Fruit fly (Drosophila melanogaster): Measurements from ENCODE around the gene kmr.

Gene kmr

DNA sequence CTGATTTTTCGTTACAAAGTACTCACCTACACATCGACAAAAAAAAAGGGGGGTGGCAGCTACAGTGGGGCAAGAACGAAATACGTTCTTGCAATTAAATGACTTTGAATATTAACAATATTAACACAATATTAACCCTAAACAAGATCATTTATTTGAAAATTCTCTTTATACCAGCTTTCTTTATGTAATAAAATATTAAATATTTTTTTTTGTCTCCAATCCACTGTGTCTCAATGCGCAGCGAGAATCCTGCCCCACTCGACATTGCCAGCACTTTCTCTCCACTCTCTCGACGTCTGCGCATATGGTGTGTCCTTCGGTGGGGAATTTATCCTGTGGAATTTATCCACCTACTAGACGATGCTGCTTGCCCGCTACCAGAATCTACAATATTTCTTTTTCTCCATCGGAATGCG, 85.4 kb downstream of the kmr start (continued):
- TF ChIP-seq maf-S (GFP tag; optimal IDR thresholded peaks at IDR 0.05) (peak; percentile 34), ash1 (GFP tag; optimal IDR thresholded peaks at IDR 0.05) (peak; percentile 6), fu2 (GFP tag; optimal IDR thresholded peaks at IDR 0.05) (no peak), nmo (GFP tag; optimal IDR thresholded peaks at IDR 0.05) (peak; percentile 91), Bteb2 (GFP tag; optimal IDR thresholded peaks at IDR 0.05) (peak; percentile 52), CG14710 (tag; optimal IDR thresholded peaks at IDR 0.05) (peak; percentile 80), CG13123 (GFP tag; optimal IDR thresholded peaks at IDR 0.05) (peak; percentile 72), gem (tag; optimal IDR thresholded peaks at IDR 0.05) (peak; percentile 92), emc (GFP tag; optimal IDR thresholded peaks at IDR 0.05) (no peak), HLHmδ (GFP tag; optimal IDR thresholded peaks at IDR 0.05) (no peak), dm (GFP tag; optimal IDR thresholded peaks at IDR 0.05) (no peak), Hr51 (GFP tag; optimal IDR thresholded peaks at IDR 0.05) (peak; percentile 28 to 91), kni (GFP tag; optimal IDR thresholded peaks at IDR 0.05) (peak; percentile 55), Camta (GFP tag; optimal IDR thresholded peaks at IDR 0.05) (peak; percentile 52), cwo (GFP tag; optimal IDR thresholded peaks at IDR 0.05) (peak; percentile 93), tap (tag; optimal IDR thresholded peaks at IDR 0.05) (peak; percentile 15), run (tag; optimal IDR thresholded peaks at IDR 0.05) (peak; percentile 79), gcm2 (GFP tag; optimal IDR thresholded peaks at IDR 0.05) (peak; percentile 50), CG1647 (GFP tag; optimal IDR thresholded peaks at IDR 0.05) (peak; percentile 18), Neu2 (GFP tag; optimal IDR thresholded peaks at IDR 0.05; ENCODE audit: borderline replicate concordance) (no peak), CG17802 (tag; optimal IDR thresholded peaks at IDR 0.05) (peak; percentile 28), CG3847 (GFP tag; IDR thresholded peaks at IDR 0.05) (peak; percentile 93), CG1233 (GFP tag; optimal IDR thresholded peaks at IDR 0.05) (peak; percentile 87), Nf-YC (tag; optimal IDR thresholded peaks at IDR 0.05) (peak; percentile 54), Ets97D (GFP tag; optimal IDR thresholded peaks at IDR 0.05) (peak; percentile 4), CG4730 (GFP tag; IDR thresholded peaks at IDR 0.05) (peak; percentile 93), CG1832 (GFP tag; optimal IDR thresholded peaks at IDR 0.05) (no peak), gro (GFP tag; optimal IDR thresholded peaks at IDR 0.05) (peak; percentile 37), CG8944 (GFP tag; optimal IDR thresholded peaks at IDR 0.05) (no peak), Drgx (GFP tag; IDR thresholded peaks at IDR 0.05) (peak; percentile 87), CG1529 (GFP tag; optimal IDR thresholded peaks at IDR 0.05) (peak; percentile 83), CG30020 (tag; optimal IDR thresholded peaks at IDR 0.05) (no peak), Dip3 (GFP tag; optimal IDR thresholded peaks at IDR 0.05) (peak; percentile 42), CG6272 (GFP tag; IDR thresholded peaks at IDR 0.05) (peak; percentile 89), PHDP (tag; optimal IDR thresholded peaks at IDR 0.05) (peak; percentile 93), Ptx1 (GFP tag; IDR thresholded peaks at IDR 0.05) (peak; percentile 94), vfl (GFP tag; optimal IDR thresholded peaks at IDR 0.05) (peak; percentile 65), gsb (GFP tag; IDR thresholded peaks at IDR 0.05) (peak; percentile 86), Hmx (GFP tag; optimal IDR thresholded peaks at IDR 0.05) (peak; percentile 39), cas (GFP tag; IDR thresholded peaks at IDR 0.05) (peak; percentile 83), tx (GFP tag; optimal IDR thresholded peaks at IDR 0.05) (peak; percentile 41), unc-4 (GFP tag; IDR thresholded peaks at IDR 0.05; ENCODE audit: partially characterized antibody) (no peak), CG1024 (GFP tag; IDR thresholded peaks at IDR 0.05) (peak; percentile 78), CG8290 (GFP tag; optimal IDR thresholded peaks at IDR 0.05) (peak; percentile 83), CG8290 (tag; optimal IDR thresholded peaks at IDR 0.05) (no peak), Sry-β (GFP tag; optimal IDR thresholded peaks at IDR 0.05) (peak; percentile 26), twi (tag; optimal IDR thresholded peaks at IDR 0.05) (peak; percentile 17), trem (tag; optimal IDR thresholded peaks at IDR 0.05) (peak; percentile 15), kah (GFP tag; optimal IDR thresholded peaks at IDR 0.05) (peak; percentile 76), Meics (GFP tag; optimal IDR thresholded peaks at IDR 0.05) (peak; percentile 91), CG15269 (tag; optimal IDR thresholded peaks at IDR 0.05) (peak; percentile 93)
